Worm (Caenorhabditis elegans): Measurements from ENCODE around the gene W01H2.2.

W01H2.2 gene

ce11 chrX:4252047-4252446, 33.8 kb upstream of the W01H2.2 start, which contains the start of gene srv-5:
Gene srv-5, plus strand, starts transcription at chrX:4252347.
- TF ChIP-seq daf-8 (GFP tag; IDR thresholded peaks at IDR 0.05) = no peak
- no peak for TF ChIP-seq duxl-1 (tag; optimal IDR thresholded peaks at IDR 0.05; ENCODE audit: poor library complexity)
- no peak for TF ChIP-seq R02D3.7 (tag; optimal IDR thresholded peaks at IDR 0.05)
- TF ChIP-seq tra-1 (GFP tag; IDR thresholded peaks at IDR 0.05) = no peak
- TF ChIP-seq F10B5.3 (tag; optimal IDR thresholded peaks at IDR 0.05) = no peak
- no peak for TF ChIP-seq mxl-2 (GFP tag; conservative IDR thresholded peaks at IDR 0.05)
- TF ChIP-seq hlh-11 (tag; optimal IDR thresholded peaks at IDR 0.05) = no peak
- TF ChIP-seq F49E8.2 (tag; optimal IDR thresholded peaks at IDR 0.05; ENCODE audit: borderline replicate concordance) = no peak
- TF ChIP-seq fkh-10 (GFP tag; optimal IDR thresholded peaks at IDR 0.05) = no peak
- no peak for TF ChIP-seq nhr-102 (tag; optimal IDR thresholded peaks at IDR 0.05)
- TF ChIP-seq snpc-4 (tag; optimal IDR thresholded peaks at IDR 0.05) = no peak
- no peak for TF ChIP-seq lin-15B (tag; optimal IDR thresholded peaks at IDR 0.05)
- no peak for TF ChIP-seq ceh-32 (tag; optimal IDR thresholded peaks at IDR 0.05; ENCODE audit: poor library complexity)

- TF ChIP-seq tag-97 (GFP tag; IDR thresholded peaks at IDR 0.05) (no peak), mxl-2 (GFP tag; conservative IDR thresholded peaks at IDR 0.05) (no peak), unc-62 (GFP tag; optimal IDR thresholded peaks at IDR 0.05 in 1 of 2) (peak in 1 of 2 experiments; percentile 68), unc-62 (tag; optimal IDR thresholded peaks at IDR 0.05) (no peak)
Observed at ce11 chrX:4248949-4249348, 30.7 kb upstream of the W01H2.2 start, which contains the start of gene hlh-13. Gene hlh-13, plus strand, starts transcription at chrX:4249249.

- TF ChIP-seq php-3 (GFP tag; IDR thresholded peaks at IDR 0.05) (peak; percentile 94), ceh-20 (GFP tag; IDR thresholded peaks at IDR 0.05) (0 out of 2 replicates have a peak, but pooled peaks have one; percentile 12), nhr-41 (GFP tag; IDR thresholded peaks at IDR 0.05) (no peak), daf-16 (GFP tag; optimal IDR thresholded peaks at IDR 0.05) (no peak), daf-16 (tag; optimal IDR thresholded peaks at IDR 0.05) (peak; percentile 100), dve-1 (tag; optimal IDR thresholded peaks at IDR 0.05; ENCODE audit: insufficient read depth) (peak; percentile 83), nhr-77 (tag; optimal IDR thresholded peaks at IDR 0.05) (peak; percentile 48), nhr-28 (tag; optimal IDR thresholded peaks at IDR 0.05) (peak; percentile 42), hlh-11 (tag; optimal IDR thresholded peaks at IDR 0.05) (peak; percentile 63), daf-8 (GFP tag; IDR thresholded peaks at IDR 0.05) (no peak), nhr-48 (tag; optimal IDR thresholded peaks at IDR 0.05) (peak; percentile 28), nhr-102 (tag; optimal IDR thresholded peaks at IDR 0.05) (peak; percentile 31)
Observed at ce11 chrX:4248417-4248816, 30.2 kb upstream of the W01H2.2 start.

ce11 chrX:4246867-4247591, 28.8 kb upstream of the W01H2.2 start, which contains the start of gene F48D6.4:
Gene F48D6.4, minus strand, starts transcription at chrX:4247212.
- TF ChIP-seq dve-1 (tag; optimal IDR thresholded peaks at IDR 0.05; ENCODE audit: insufficient read depth) (peak; percentile 56), ceh-28 (tag; optimal IDR thresholded peaks at IDR 0.05) (no peak), F26F4.8 (GFP tag; conservative IDR thresholded peaks at IDR 0.05) (no peak), unc-62 (GFP tag; optimal IDR thresholded peaks at IDR 0.05 in 1 of 2) (peak in 1 of 2 experiments; percentile 42), unc-62 (tag; optimal IDR thresholded peaks at IDR 0.05) (no peak), mes-2 (tag; optimal IDR thresholded peaks at IDR 0.05; ENCODE audit: poor library complexity, severe bottlenecking) (peak; percentile 4), lin-38 (GFP tag; IDR thresholded peaks at IDR 0.05) (no peak), dpl-1 (GFP tag; optimal IDR thresholded peaks at IDR 0.05) (no peak), fos-1 (tag; optimal IDR thresholded peaks at IDR 0.05) (no peak), hif-1 (tag; optimal IDR thresholded peaks at IDR 0.05) (peak in 1 of 2 experiments; percentile 34), nhr-25 (tag; optimal IDR thresholded peaks at IDR 0.05; ENCODE audit: borderline replicate concordance, insufficient read depth) (no peak), tra-1 (GFP tag; IDR thresholded peaks at IDR 0.05) (0 out of 2 replicates have a peak, but pooled peaks have one; percentile 20), aly-2 (tag; optimal IDR thresholded peaks at IDR 0.05) (no peak), mxl-2 (GFP tag; conservative IDR thresholded peaks at IDR 0.05) (no peak), T20F7.1 (GFP tag; optimal IDR thresholded peaks at IDR 0.05) (no peak), ceh-32 (tag; optimal IDR thresholded peaks at IDR 0.05; ENCODE audit: poor library complexity) (no peak), nhr-10 (tag; optimal IDR thresholded peaks at IDR 0.05) (no peak), zip-2 (tag; optimal IDR thresholded peaks at IDR 0.05) (no peak), mep-1 (tag; optimal IDR thresholded peaks at IDR 0.05) (no peak), mdl-1 (tag; optimal IDR thresholded peaks at IDR 0.05) (no peak), dmd-9 (GFP tag; IDR thresholded peaks at IDR 0.05) (no peak), cey-2 (tag; optimal IDR thresholded peaks at IDR 0.05; ENCODE audit: borderline replicate concordance, insufficient read depth) (no peak), nhr-48 (tag; optimal IDR thresholded peaks at IDR 0.05) (no peak), ama-1 (optimal IDR thresholded peaks at IDR 0.05) (peak; percentile 85), nhr-28 (tag; optimal IDR thresholded peaks at IDR 0.05) (no peak), vab-7 (GFP tag; IDR thresholded peaks at IDR 0.05) (no peak)
